Fruit fly (Drosophila melanogaster): ENCODE data around the gene Samuel.

The Samuel gene

dm6 chr2L:11100516-11101061, 33.8 kb upstream of the Samuel start, which contains the start of gene Ge-1 (continued):
- TF ChIP-seq Scr (GFP tag; IDR thresholded peaks at IDR 0.05; ENCODE audit: partially characterized antibody) (peak; percentile 60), tx (GFP tag; optimal IDR thresholded peaks at IDR 0.05) (no peak), nerfin-2 (GFP tag; IDR thresholded peaks at IDR 0.05; ENCODE audit: partially characterized antibody) (peak; percentile 40; the same call in 1 of the 2 replicates), CG34224 (GFP tag; IDR thresholded peaks at IDR 0.05; ENCODE audit: partially characterized antibody) (peak; percentile 36), pzg (GFP tag; optimal IDR thresholded peaks at IDR 0.05) (peak; percentile 53), zf30C (GFP tag; optimal IDR thresholded peaks at IDR 0.05) (no peak), Dbx (GFP tag; IDR thresholded peaks at IDR 0.05) (peak; percentile 59; the same call in 1 of the 3 replicates), CG13424 (tag; optimal IDR thresholded peaks at IDR 0.05) (no peak), h (optimal IDR thresholded peaks at IDR 0.05) (no peak), CG32772 (GFP tag; IDR thresholded peaks at IDR 0.05) (peak; percentile 79), CG12659 (GFP tag; optimal IDR thresholded peaks at IDR 0.05) (peak; percentile 18), HLH4C (GFP tag; IDR thresholded peaks at IDR 0.05; ENCODE audit: partially characterized antibody) (peak; percentile 48; the same call in 2 of the 3 replicates), ro (GFP tag; IDR thresholded peaks at IDR 0.05) (no peak), lola (GFP tag; optimal IDR thresholded peaks at IDR 0.05) (no peak), HmgZ (tag; optimal IDR thresholded peaks at IDR 0.05) (peak; percentile 38), Rfx (GFP tag; IDR thresholded peaks at IDR 0.05) (peak; percentile 49; the same call in 1 of the 2 replicates), Dref (GFP tag; IDR thresholded peaks at IDR 0.05) (peak; percentile 87), CG13624 (GFP tag; optimal IDR thresholded peaks at IDR 0.05) (peak; percentile 31), Sin3A (optimal IDR thresholded peaks at IDR 0.05) (peak; percentile 52), Myb (GFP tag; optimal IDR thresholded peaks at IDR 0.05) (peak; percentile 98), CG8478 (optimal IDR thresholded peaks at IDR 0.05) (no peak), Kr (GFP tag; optimal IDR thresholded peaks at IDR 0.05) (no peak), Oli (tag; optimal IDR thresholded peaks at IDR 0.05) (no peak), crp (GFP tag; optimal IDR thresholded peaks at IDR 0.05) (peak in 1 of 2 experiments; percentile 4), gfzf (GFP tag; optimal IDR thresholded peaks at IDR 0.05) (peak; percentile 2), phol (tag; optimal IDR thresholded peaks at IDR 0.05) (peak; percentile 5), NFAT (GFP tag; IDR thresholded peaks at IDR 0.05) (0 out of 2 replicates have a peak, but pooled peaks have one; percentile 28), en (GFP tag; optimal IDR thresholded peaks at IDR 0.05) (no peak), CG13287 (GFP tag; IDR thresholded peaks at IDR 0.05; ENCODE audit: partially characterized antibody) (peak; percentile 69), CG17359 (tag; optimal IDR thresholded peaks at IDR 0.05) (peak; percentile 40), Ets97D (GFP tag; optimal IDR thresholded peaks at IDR 0.05) (peak; percentile 26), CG18011 (GFP tag; optimal IDR thresholded peaks at IDR 0.05) (no peak), vnd (GFP tag; IDR thresholded peaks at IDR 0.05; ENCODE audit: partially characterized antibody) (peak; percentile 43; the same call in 1 of the 3 replicates), CG6689 (GFP tag; IDR thresholded peaks at IDR 0.05) (peak; percentile 51), CG30020 (tag; optimal IDR thresholded peaks at IDR 0.05) (peak; percentile 46)

DNA sequence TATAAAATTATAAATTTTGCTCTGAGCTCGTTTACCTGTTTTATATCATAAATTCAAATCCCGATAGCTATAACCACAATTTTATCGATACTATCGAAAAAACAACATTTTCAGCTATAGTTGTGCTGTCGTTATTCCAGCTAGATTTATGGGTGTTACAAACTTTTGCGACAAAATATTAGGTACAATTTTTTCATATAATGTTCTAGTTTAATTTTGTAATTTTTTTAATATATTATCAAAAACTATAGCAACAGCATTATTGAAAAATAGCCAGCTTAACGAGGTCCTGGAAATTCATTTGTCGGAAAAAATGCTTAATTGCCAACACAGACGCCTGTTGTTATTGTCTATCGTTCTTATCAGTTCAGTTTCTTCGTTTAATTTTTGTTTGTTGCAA, 24.3 kb upstream of the Samuel start, which contains the start of gene Wdr59:
Gene Wdr59, plus strand, starts transcription at position 334 of the 400 bp plus-strand sequence.
- peak; percentile 20 for TF ChIP-seq slou (GFP tag; optimal IDR thresholded peaks at IDR 0.05)
- no peak for TF ChIP-seq tna (GFP tag; IDR thresholded peaks at IDR 0.05; ENCODE audit: partially characterized antibody)
- TF ChIP-seq dmrt11E (tag; optimal IDR thresholded peaks at IDR 0.05): peak; percentile 49
- TF ChIP-seq ewg (GFP tag; optimal IDR thresholded peaks at IDR 0.05): no peak
- no peak for TF ChIP-seq CG2199 (GFP tag; IDR thresholded peaks at IDR 0.05)
- peak; percentile 69 for TF ChIP-seq CG10267 (tag; optimal IDR thresholded peaks at IDR 0.05)
- peak; percentile 48 for TF ChIP-seq Hsf (GFP tag; optimal IDR thresholded peaks at IDR 0.05)
- peak; percentile 51 for TF ChIP-seq Dek (tag; optimal IDR thresholded peaks at IDR 0.05)
- TF ChIP-seq Ptx1 (GFP tag; IDR thresholded peaks at IDR 0.05): 0 out of 2 replicates have a peak, but pooled peaks have one; percentile 20
- no peak for TF ChIP-seq CG15011 (GFP tag; optimal IDR thresholded peaks at IDR 0.05)
- peak; percentile 58 for TF ChIP-seq Abd-B (GFP tag; optimal IDR thresholded peaks at IDR 0.05)
- TF ChIP-seq CG30403 (GFP tag; optimal IDR thresholded peaks at IDR 0.05): peak; percentile 59
- no peak for TF ChIP-seq Atf6 (GFP tag; IDR thresholded peaks at IDR 0.05)
- no peak for TF ChIP-seq repo (GFP tag; optimal IDR thresholded peaks at IDR 0.05)
- peak; percentile 73 for TF ChIP-seq HLH4C (GFP tag; IDR thresholded peaks at IDR 0.05; ENCODE audit: partially characterized antibody)
- peak; percentile 81 for TF ChIP-seq Scr (GFP tag; IDR thresholded peaks at IDR 0.05; ENCODE audit: partially characterized antibody)
- TF ChIP-seq shn (GFP tag; optimal IDR thresholded peaks at IDR 0.05): no peak
- peak; percentile 1 for TF ChIP-seq ems (GFP tag; optimal IDR thresholded peaks at IDR 0.05)

Measured in whole organism, embryonic.